Worm (Caenorhabditis elegans) whole organism, L1 larva: ENCODE results near the gene C44B7.5.

Experiments
- C16A3.4 ChIP-seq: fragments of 150-350 bp; optimal IDR thresholded peaks from 2 replicates; lab custom pipeline; 2014; ENCODE audit warnings: missing biosample characterization, missing genetic modification characterization
- ama-1 ChIP-seq: fragments of 150-350 bp; optimal IDR thresholded peaks from 2 replicates; lab custom pipeline; 2014
- blmp-1 ChIP-seq: fragments of 150-350 bp; optimal IDR thresholded peaks from 2 replicates; lab custom pipeline; 2014; ENCODE audit warnings: missing biosample characterization, missing genetic modification characterization
- ceh-8 ChIP-seq: fragments of 200-800 bp; sonication (Bioruptor generic); optimal IDR thresholded peaks from 2 replicates; lab custom pipeline; 2018; ENCODE audit warnings: mild to moderate bottlenecking, missing genetic modification characterization, moderate library complexity, missing compliant biosample characterization
- ceh-82 ChIP-seq, 3 experiments: fragments of 150-350 bp in 1 of 3; sonication (generic microtip) in 2 of 3; optimal IDR thresholded peaks; 2 replicates each; lab custom pipeline; 2014 to 2017; ENCODE audit warnings: missing biosample characterization in 3 of 3, missing genetic modification characterization in 3 of 3
- ceh-88 ChIP-seq: fragments of 200-800 bp; sonication (Bioruptor generic); IDR thresholded peaks from 2 replicates; pipeline ENCODE4 v1.3.6; 2022; ENCODE audit warnings: missing genetic modification characterization, missing compliant biosample characterization
- dpl-1 ChIP-seq, 3 experiments: fragments of 150-350 bp in 2 of 3; sonication (generic microtip) in 1 of 3; optimal IDR thresholded peaks; 2 replicates each; lab custom pipeline; 2014 to 2017; ENCODE audit warnings: missing biosample characterization in 3 of 3, missing genetic modification characterization in 3 of 3, missing genetic modification reagents in 3 of 3
- efl-1 ChIP-seq, 4 experiments: fragments of 150-350 bp; optimal IDR thresholded peaks in 3 of 4; peaks in 1 of 4; 1 replicate in 1 of 4; 2 replicates in 3 of 4; lab custom pipeline; 2014; ENCODE audit warnings: missing biosample characterization in 2 of 4, missing genetic modification characterization in 2 of 4, missing genetic modification reagents in 2 of 4
- egl-27 ChIP-seq, 2 experiments: fragments of 150-350 bp in 1 of 2; sonication (generic microtip); optimal IDR thresholded peaks; 3 replicates each; lab custom pipeline; 2017 to 2018; ENCODE audit warnings: missing biosample characterization in 2 of 2, missing genetic modification characterization in 2 of 2, missing genetic modification reagents in 2 of 2
- elt-2 ChIP-seq: sonication (generic microtip); optimal IDR thresholded peaks from 2 replicates; lab custom pipeline; 2016; ENCODE audit warnings: missing genetic modification characterization, mild to moderate bottlenecking, inconsistent platforms, missing compliant biosample characterization, missing genetic modification reagents
- elt-3 ChIP-seq, 6 experiments: fragments of 150-350 bp in 1 of 6; sonication (generic microtip); optimal IDR thresholded peaks; 2 replicates each; lab custom pipeline; 2017 to 2018; ENCODE audit warnings: missing biosample characterization in 6 of 6, missing genetic modification characterization in 6 of 6, inconsistent platforms in 1 of 6
- fkh-4 ChIP-seq: sonication (generic microtip); optimal IDR thresholded peaks from 2 replicates; lab custom pipeline; 2016; ENCODE audit warnings: missing compliant biosample characterization, missing genetic modification characterization, borderline replicate concordance
- fos-1 ChIP-seq: fragments of 150-350 bp; optimal IDR thresholded peaks from 2 replicates; lab custom pipeline; 2014; ENCODE audit warnings: missing biosample characterization, missing genetic modification characterization
- irx-1 ChIP-seq: sonication (generic microtip); optimal IDR thresholded peaks from 2 replicates; lab custom pipeline; 2016; ENCODE audit warnings: missing genetic modification characterization, missing compliant biosample characterization
- jun-1 ChIP-seq: fragments of 150-350 bp; optimal IDR thresholded peaks from 2 replicates; lab custom pipeline; 2014; ENCODE audit warnings: missing biosample characterization, missing genetic modification reagents, missing genetic modification characterization
- lin-13 ChIP-seq: fragments of 150-350 bp; optimal IDR thresholded peaks from 2 replicates; lab custom pipeline; 2014; ENCODE audit warnings: missing biosample characterization, missing genetic modification reagents, missing genetic modification characterization
- lin-14 ChIP-seq: fragments of 200-800 bp; sonication (Bioruptor generic); optimal IDR thresholded peaks from 2 replicates; lab custom pipeline; 2018; ENCODE audit warnings: mild to moderate bottlenecking, missing genetic modification characterization, moderate library complexity, missing compliant biosample characterization
- lin-35 ChIP-seq, 2 experiments: fragments of 150-350 bp; optimal IDR thresholded peaks; 2 replicates each; lab custom pipeline; 2014; ENCODE audit warnings: missing biosample characterization in 2 of 2, missing genetic modification characterization in 2 of 2, missing genetic modification reagents in 2 of 2
- lin-39 ChIP-seq: fragments of 150-350 bp; optimal IDR thresholded peaks from 2 replicates; lab custom pipeline; 2014; ENCODE audit warnings: missing biosample characterization, missing genetic modification reagents, missing genetic modification characterization
- lir-3 ChIP-seq: sonication (generic microtip); optimal IDR thresholded peaks from 2 replicates; lab custom pipeline; 2016; ENCODE audit warnings: mild to moderate bottlenecking, missing genetic modification characterization, moderate library complexity, missing compliant biosample characterization; ENCODE audit not compliant: poor library complexity
- lsy-2 ChIP-seq, 2 experiments: fragments of 150-350 bp; optimal IDR thresholded peaks; 2 replicates each; lab custom pipeline; 2014; ENCODE audit warnings: missing biosample characterization in 2 of 2, missing genetic modification characterization in 2 of 2
- mab-9 ChIP-seq: fragments of 200-800 bp; sonication (Bioruptor generic); IDR thresholded peaks from 2 replicates; pipeline ENCODE4 v1.3.6; 2022; ENCODE audit warnings: missing genetic modification reagents, missing genetic modification characterization, missing compliant biosample characterization
- mep-1 ChIP-seq: fragments of 150-350 bp; optimal IDR thresholded peaks from 2 replicates; lab custom pipeline; 2014; ENCODE audit warnings: missing biosample characterization, missing genetic modification characterization
- nhr-19 ChIP-seq: fragments of 200-800 bp; sonication (Bioruptor generic); conservative IDR thresholded peaks from 2 replicates; pipeline ENCODE4 v1.3.6; 2022; ENCODE audit warnings: missing genetic modification characterization, missing compliant biosample characterization
- nhr-20 ChIP-seq: sonication (generic microtip); optimal IDR thresholded peaks from 2 replicates; lab custom pipeline; 2016; ENCODE audit warnings: mild to moderate bottlenecking, missing genetic modification characterization, missing compliant biosample characterization
- nhr-28 ChIP-seq: fragments of 150-350 bp; optimal IDR thresholded peaks from 2 replicates; lab custom pipeline; 2014; ENCODE audit warnings: missing biosample characterization, missing genetic modification characterization
- nhr-71 ChIP-seq: sonication (generic microtip); optimal IDR thresholded peaks from 2 replicates; lab custom pipeline; 2016; ENCODE audit warnings: mild to moderate bottlenecking, missing genetic modification characterization, moderate library complexity, missing compliant biosample characterization
- nhr-77 ChIP-seq: fragments of 150-350 bp; optimal IDR thresholded peaks from 2 replicates; lab custom pipeline; 2014; ENCODE audit warnings: missing biosample characterization, missing genetic modification characterization
- nhr-84 ChIP-seq: sonication (generic microtip); optimal IDR thresholded peaks from 2 replicates; lab custom pipeline; 2017; ENCODE audit warnings: missing biosample characterization, missing genetic modification characterization
- pag-3 ChIP-seq: sonication (generic microtip); optimal IDR thresholded peaks from 2 replicates; lab custom pipeline; 2017; ENCODE audit warnings: missing genetic modification characterization, mild to moderate bottlenecking, missing compliant biosample characterization, antibody characterized with exemption, borderline replicate concordance; ENCODE audit not compliant: insufficient read depth
- pax-3 ChIP-seq: fragments of 200-800 bp; sonication (Bioruptor generic); optimal IDR thresholded peaks from 2 replicates; lab custom pipeline; 2018; ENCODE audit warnings: mild to moderate bottlenecking, missing genetic modification characterization, moderate library complexity, missing compliant biosample characterization
- pqm-1 ChIP-seq: sonication (generic microtip); optimal IDR thresholded peaks from 3 replicates; lab custom pipeline; 2017; ENCODE audit warnings: missing biosample characterization, missing genetic modification characterization
- rnt-1 ChIP-seq: sonication (generic microtip); optimal IDR thresholded peaks from 2 replicates; lab custom pipeline; 2016; ENCODE audit warnings: mild to moderate bottlenecking, missing genetic modification characterization, moderate library complexity, missing compliant biosample characterization
- skn-1 ChIP-seq: fragments of 150-350 bp; optimal IDR thresholded peaks from 2 replicates; lab custom pipeline; 2014; ENCODE audit warnings: missing biosample characterization, missing genetic modification characterization
- swsn-7 ChIP-seq: sonication (generic microtip); optimal IDR thresholded peaks from 2 replicates; lab custom pipeline; 2016; ENCODE audit warnings: missing genetic modification characterization, missing compliant biosample characterization
- tbx-2 ChIP-seq: sonication (generic microtip); optimal IDR thresholded peaks from 2 replicates; lab custom pipeline; 2016; ENCODE audit warnings: missing genetic modification characterization, missing compliant biosample characterization
- unc-130 ChIP-seq: fragments of 150-350 bp; optimal IDR thresholded peaks from 2 replicates; lab custom pipeline; 2017; ENCODE audit warnings: missing biosample characterization, missing genetic modification characterization, inconsistent platforms
- unc-62 ChIP-seq: fragments of 150-350 bp; optimal IDR thresholded peaks from 2 replicates; lab custom pipeline; 2014; ENCODE audit warnings: missing biosample characterization, missing genetic modification reagents, missing genetic modification characterization
- unc-98 ChIP-seq: fragments of 200-800 bp; sonication (Bioruptor generic); IDR thresholded peaks from 2 replicates; pipeline ENCODE4 v1.3.6; 2022; ENCODE audit warnings: missing genetic modification characterization, missing compliant biosample characterization
- vab-15 ChIP-seq: sonication (generic microtip); optimal IDR thresholded peaks from 2 replicates; lab custom pipeline; 2017; ENCODE audit warnings: missing genotype, mild to moderate bottlenecking, missing genetic modification characterization, missing compliant biosample characterization
- xbp-1 ChIP-seq: sonication (generic microtip); optimal IDR thresholded peaks from 2 replicates; lab custom pipeline; 2016; ENCODE audit warnings: missing genetic modification characterization, missing compliant biosample characterization
- ztf-11 ChIP-seq, 2 experiments: sonication (generic microtip); optimal IDR thresholded peaks; 2 replicates each; lab custom pipeline; 2016 to 2017; ENCODE audit warnings: missing genetic modification characterization in 2 of 2, missing biosample characterization in 1 of 2, missing compliant biosample characterization in 1 of 2
- ztf-4 ChIP-seq: fragments of 150-350 bp; optimal IDR thresholded peaks from 2 replicates; lab custom pipeline; 2014; ENCODE audit warnings: missing biosample characterization, missing genetic modification characterization

Gene C44B7.5

ce11 chrII:6888211-6888610, 15.8 kb upstream of the C44B7.5 start (continued):
- TF ChIP-seq ceh-82 (tag; optimal IDR thresholded peaks at IDR 0.05; lab: Kevin White, UChicago) (no peak), lin-13 (peak; percentile 18), fkh-4 (tag; lab: Kevin White, UChicago) (no peak), ceh-88 (GFP tag; lab: Robert Waterston, UW) (peak; percentile 59), unc-130 (tag; lab: Kevin White, UChicago) (no peak), lin-14 (GFP tag; lab: Kevin White, UChicago) (peak; percentile 51), lsy-2 (tag; optimal IDR thresholded peaks at IDR 0.05; lab: Kevin White, UChicago) (peak; percentile 21 to 55), efl-1 (optimal IDR thresholded peaks at IDR 0.05; lab: Kevin White, UChicago) (no peak), efl-1 (GFP tag; optimal IDR thresholded peaks at IDR 0.05 in 1 of 2; lab: Kevin White, UChicago) (peak in 1 of 2 experiments; percentile 93), unc-62 (GFP tag; lab: Kevin White, UChicago) (no peak), elt-2 (peak; percentile 17), mep-1 (tag; lab: Kevin White, UChicago) (no peak), jun-1 (tag; lab: Kevin White, UChicago) (no peak), nhr-71 (tag; lab: Kevin White, UChicago) (peak; percentile 84), rnt-1 (tag; lab: Kevin White, UChicago) (peak; percentile 43), blmp-1 (no peak), ztf-4 (tag; lab: Kevin White, UChicago) (peak; percentile 55), ama-1 (peak; percentile 72), nhr-19 (peak; percentile 74), unc-98 (GFP tag; lab: Robert Waterston, UW) (no peak), nhr-28 (tag; lab: Kevin White, UChicago) (no peak), dpl-1 (GFP tag; optimal IDR thresholded peaks at IDR 0.05; lab: Kevin White, UChicago) (peak in 1 of 3 experiments; percentile 18), xbp-1 (tag; lab: Kevin White, UChicago) (peak; percentile 40), lin-39 (tag; lab: Kevin White, UChicago) (peak; percentile 42), nhr-77 (tag; lab: Kevin White, UChicago) (no peak), vab-15 (no peak), nhr-84 (tag; lab: Kevin White, UChicago) (no peak), ztf-11 (tag; optimal IDR thresholded peaks at IDR 0.05; lab: Kevin White, UChicago) (peak in 1 of 2 experiments; percentile 7), pqm-1 (no peak), egl-27 (tag; optimal IDR thresholded peaks at IDR 0.05; lab: Kevin White, UChicago) (no peak), pax-3 (tag; lab: Kevin White, UChicago) (peak; percentile 70), swsn-7 (peak; percentile 40), lir-3 (tag; lab: Kevin White, UChicago) (peak; percentile 46), fos-1 (tag; lab: Kevin White, UChicago) (no peak)

DNA sequence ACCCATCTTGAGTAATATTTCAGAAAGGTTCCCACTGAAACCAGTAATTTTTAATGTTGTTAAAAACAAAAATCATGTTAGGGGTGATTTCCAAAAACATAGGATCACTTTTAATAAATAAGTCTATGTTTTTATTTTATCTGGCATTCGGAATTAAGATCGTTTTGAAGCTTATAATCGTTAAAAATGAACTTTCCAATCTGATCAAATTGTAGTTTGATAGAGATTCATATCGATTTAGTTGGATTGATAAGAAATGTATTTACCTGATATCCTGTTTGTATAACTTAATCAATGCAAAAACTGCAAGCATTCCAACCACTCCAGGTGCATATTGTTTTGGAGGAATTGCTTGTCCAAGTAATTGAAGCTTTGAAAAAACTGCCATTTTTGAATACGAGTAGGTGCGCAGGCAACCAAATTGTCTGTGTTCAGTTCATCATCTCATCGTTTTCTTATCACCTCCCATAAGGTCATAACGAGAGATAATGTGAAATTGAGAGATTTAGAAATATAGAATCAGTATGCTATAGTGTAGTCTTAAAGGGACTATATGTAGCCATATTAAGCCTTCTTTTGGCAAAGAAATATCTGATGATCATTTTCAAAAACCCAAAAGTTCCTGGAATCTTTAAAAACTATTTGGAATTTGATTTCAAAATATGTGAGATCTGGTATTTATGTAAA, 15.1 kb upstream of the C44B7.5 start, which contains the start of gene pmp-2:
TSS of gene pmp-2 (minus strand) at position 487 of the 687 bp plus-strand sequence.
- TF ChIP-seq pag-3 (tag; lab: Kevin White, UChicago) (no peak), mab-9 (GFP tag; lab: Robert Waterston, UW) (no peak), nhr-71 (tag; lab: Kevin White, UChicago) (no peak), efl-1 (optimal IDR thresholded peaks at IDR 0.05; lab: Kevin White, UChicago) (no peak), efl-1 (GFP tag; optimal IDR thresholded peaks at IDR 0.05 in 1 of 2; lab: Kevin White, UChicago) (peak in 1 of 2 experiments; percentile 91), xbp-1 (tag; lab: Kevin White, UChicago) (no peak), nhr-20 (peak; percentile 80), lin-35 (GFP tag; optimal IDR thresholded peaks at IDR 0.05; lab: Kevin White, UChicago) (peak in 1 of 2 experiments; percentile 4), tbx-2 (tag; lab: Kevin White, UChicago) (no peak), C16A3.4 (no peak), elt-3 (tag; optimal IDR thresholded peaks at IDR 0.05; lab: Kevin White, UChicago) (peak in 2 of 6 experiments; percentile 49 to 51), elt-2 (peak; percentile 10), lir-3 (tag; lab: Kevin White, UChicago) (no peak), skn-1 (tag; lab: Kevin White, UChicago) (no peak), irx-1 (tag; lab: Kevin White, UChicago) (no peak), ceh-8 (no peak)
